Fruit fly (Drosophila melanogaster) whole organism, pupa: ENCODE data around the gene Rab3-GEF.

Experiments used
- CG10348 ChIP-seq: fragments of 200-800 bp; sonication (Bioruptor generic); IDR thresholded peaks from 2 replicates; pipeline ENCODE4 v1.3.6; 2022; ENCODE audit warnings: missing biosample characterization, missing genetic modification characterization
- CG12605 ChIP-seq: fragments of 200-800 bp; sonication (Bioruptor generic); IDR thresholded peaks from 2 replicates; pipeline ENCODE4 v1.3.6; 2022; ENCODE audit warnings: missing biosample characterization, missing genetic modification characterization
- CG13204 ChIP-seq: fragments of 200-800 bp; sonication (Bioruptor generic); optimal IDR thresholded peaks from 2 replicates; lab custom pipeline; 2018; ENCODE audit warnings: missing biosample characterization, mild to moderate bottlenecking, missing genetic modification characterization, moderate library complexity
- CG14655 ChIP-seq: fragments of 200-800 bp; sonication (Bioruptor generic); optimal IDR thresholded peaks from 3 replicates; lab custom pipeline; 2017; ENCODE audit warnings: mild to moderate bottlenecking, missing biosample characterization, missing genetic modification reagents, missing genetic modification characterization
- CG15710 ChIP-seq: fragments of 200-800 bp; sonication (Bioruptor generic); optimal IDR thresholded peaks from 2 replicates; lab custom pipeline; 2018; ENCODE audit warnings: missing biosample characterization, mild to moderate bottlenecking, missing genetic modification characterization, moderate library complexity
- CG17806 ChIP-seq: fragments of 200-800 bp; sonication (Bioruptor generic); optimal IDR thresholded peaks from 2 replicates; lab custom pipeline; 2018; ENCODE audit warnings: missing biosample characterization, mild to moderate bottlenecking, missing genetic modification characterization, moderate library complexity
- CG4496 ChIP-seq: fragments of 200-800 bp; sonication (Bioruptor generic); IDR thresholded peaks from 3 replicates; pipeline ENCODE4 v1.3.6; 2022; ENCODE audit warnings: missing biosample characterization, missing genetic modification characterization
- CG8301 ChIP-seq: fragments of 200-800 bp; sonication (Bioruptor generic); optimal IDR thresholded peaks from 2 replicates; lab custom pipeline; 2018; ENCODE audit warnings: missing biosample characterization, mild to moderate bottlenecking, missing genetic modification characterization
- CG9948 ChIP-seq: fragments of 200-800 bp; sonication (Bioruptor generic); optimal IDR thresholded peaks from 2 replicates; lab custom pipeline; 2018; ENCODE audit warnings: missing biosample characterization, mild to moderate bottlenecking, missing genetic modification characterization, moderate library complexity
- D1 ChIP-seq: fragments of 200-800 bp; sonication (Bioruptor generic); optimal IDR thresholded peaks from 2 replicates; lab custom pipeline; 2018; ENCODE audit warnings: missing biosample characterization, mild to moderate bottlenecking, missing genetic modification characterization, moderate library complexity
- Ets98B ChIP-seq: fragments of 200-800 bp; sonication (Bioruptor generic); IDR thresholded peaks from 2 replicates; pipeline ENCODE4 v1.3.6; 2022; ENCODE audit warnings: missing biosample characterization, missing genetic modification characterization
- Pif1A ChIP-seq: fragments of 200-800 bp; sonication (Bioruptor generic); optimal IDR thresholded peaks from 3 replicates; lab custom pipeline; 2016; ENCODE audit warnings: missing biosample characterization, missing genetic modification characterization
- Pif1B ChIP-seq: fragments of 200-800 bp; sonication (Bioruptor generic); optimal IDR thresholded peaks from 3 replicates; lab custom pipeline; 2016; ENCODE audit warnings: missing biosample characterization, missing genetic modification characterization
- Snoo ChIP-seq: fragments of 200-800 bp; sonication (Bioruptor generic); optimal IDR thresholded peaks from 3 replicates; lab custom pipeline; 2017; ENCODE audit warnings: missing biosample characterization, mild to moderate bottlenecking, missing genetic modification characterization, inconsistent platforms
- fd96Ca ChIP-seq: fragments of 200-800 bp; sonication (Bioruptor generic); IDR thresholded peaks from 3 replicates; pipeline ENCODE4 v1.3.6; 2022; ENCODE audit warnings: missing biosample characterization, missing genetic modification characterization
- gl ChIP-seq: fragments of 200-800 bp; sonication (Bioruptor generic); optimal IDR thresholded peaks from 2 replicates; lab custom pipeline; 2018; ENCODE audit warnings: missing biosample characterization, mild to moderate bottlenecking, missing genetic modification characterization

Gene Rab3-GEF

DNA sequence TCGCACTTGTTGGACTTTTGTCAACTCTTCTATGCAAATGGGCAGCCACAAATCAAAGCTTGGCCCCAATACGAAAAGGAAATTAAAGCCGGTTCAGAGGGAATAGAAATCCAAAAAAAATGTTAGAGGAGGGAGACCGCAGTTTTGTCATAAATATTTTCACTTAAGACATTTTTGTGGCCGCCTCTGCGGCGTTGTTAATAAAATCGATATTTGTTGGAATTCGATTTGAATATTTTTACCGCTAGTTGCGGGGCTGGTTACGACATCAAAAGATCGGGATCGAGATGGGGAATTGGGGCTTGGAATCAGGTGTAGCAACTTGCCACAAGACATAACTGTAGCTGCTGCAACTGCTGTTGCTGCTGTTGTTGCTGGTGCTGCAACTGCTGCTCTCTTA, 67.7 kb downstream of the Rab3-GEF start:
- TF ChIP-seq CG15710 (tag; lab: Kevin White, UChicago) (no peak), CG8301 (no peak), CG9948 (tag; lab: Kevin White, UChicago) (no peak), gl (no peak), fd96Ca (GFP tag; lab: Robert Waterston, UW) (no peak), D1 (tag; lab: Kevin White, UChicago) (no peak), CG10348 (GFP tag; lab: Robert Waterston, UW) (no peak), Snoo (tag; lab: Kevin White, UChicago) (no peak), CG12605 (no peak), CG13204 (GFP tag; lab: Kevin White, UChicago) (no peak)
- TF ChIP-seq, all 21 proteins: peak for 0

DNA sequence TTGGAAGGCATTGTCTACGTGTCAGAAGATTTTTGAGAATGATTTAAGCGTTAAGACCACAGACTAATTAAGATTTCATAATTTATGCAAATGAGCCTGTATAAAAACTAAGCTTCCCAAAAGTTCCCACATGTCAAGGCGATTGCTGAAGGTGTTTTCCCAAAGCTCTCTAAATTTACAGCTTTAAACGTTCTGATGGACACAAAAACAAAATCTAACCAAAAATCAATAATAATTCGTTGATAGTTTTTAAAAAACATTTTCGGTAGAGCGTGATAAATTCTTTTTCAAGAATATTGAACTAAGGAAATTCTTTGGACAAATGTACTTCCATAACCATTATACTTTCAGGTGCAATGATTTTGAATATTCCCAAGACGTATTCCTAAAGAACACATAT, 72.6 kb downstream of the Rab3-GEF start:
- TF ChIP-seq CG14655 (GFP tag; lab: Kevin White, UChicago) = peak; percentile 0
- TF ChIP-seq gl = no peak

DNA sequence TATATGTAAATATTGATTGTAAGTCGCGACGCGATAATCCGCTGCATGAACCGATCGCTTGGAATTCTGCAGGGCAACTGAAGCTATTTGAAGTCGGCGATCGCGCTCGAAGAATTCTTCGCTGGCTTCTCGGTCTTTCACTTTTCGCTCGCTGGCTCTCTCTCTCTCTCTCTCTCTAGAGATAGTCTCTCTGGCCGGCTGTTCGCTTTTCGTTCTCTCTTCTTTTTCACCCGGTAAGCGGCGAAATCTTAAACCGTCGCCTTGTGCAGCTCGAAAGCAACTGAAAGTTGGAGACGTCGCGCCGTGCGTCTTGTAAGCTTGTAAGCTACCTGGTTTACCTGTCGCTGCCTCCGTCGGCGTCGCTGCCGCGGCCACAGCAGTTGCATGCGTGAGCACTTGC, 73.5 kb downstream of the Rab3-GEF start, which contains the start of gene CG9095:
CG9095 (minus strand) TSS at position 285 of the 400 bp plus-strand sequence.
- TF ChIP-seq D1 (tag; lab: Kevin White, UChicago) = no peak
- TF ChIP-seq CG10348 (GFP tag; lab: Robert Waterston, UW) = no peak
- no peak for TF ChIP-seq gl
- TF ChIP-seq CG13204 (GFP tag; lab: Kevin White, UChicago) = no peak
- TF ChIP-seq CG17806 (tag; lab: Kevin White, UChicago) = no peak
- no peak for TF ChIP-seq Pif1B (GFP tag; lab: Kevin White, UChicago)
- peak; percentile 17; the same call in 1 of the 3 replicates for TF ChIP-seq fd96Ca (GFP tag; lab: Robert Waterston, UW)
- TF ChIP-seq Pif1A (GFP tag; lab: Kevin White, UChicago) = peak; percentile 3
- 0 out of 2 replicates have a peak, but pooled peaks have one; percentile 5 for TF ChIP-seq Ets98B (GFP tag; lab: Robert Waterston, UW)
- TF ChIP-seq CG14655 (GFP tag; lab: Kevin White, UChicago) = no peak
- 0 out of 3 replicates have a peak, but pooled peaks have one; percentile 45 for TF ChIP-seq CG4496 (GFP tag; lab: Robert Waterston, UW)
